Fruit fly (Drosophila melanogaster) S2 (cell line): ENCODE data around the gene CG4004.

Experiments
- CG8478 ChIP-seq: fragments of >200 bp; optimal IDR thresholded peaks from 2 replicates; lab custom pipeline; 2018
- CTCF ChIP-seq, 2 experiments: fragments of >200 bp; optimal IDR thresholded peaks; 2 replicates each; lab custom pipeline; 2018

DNA sequence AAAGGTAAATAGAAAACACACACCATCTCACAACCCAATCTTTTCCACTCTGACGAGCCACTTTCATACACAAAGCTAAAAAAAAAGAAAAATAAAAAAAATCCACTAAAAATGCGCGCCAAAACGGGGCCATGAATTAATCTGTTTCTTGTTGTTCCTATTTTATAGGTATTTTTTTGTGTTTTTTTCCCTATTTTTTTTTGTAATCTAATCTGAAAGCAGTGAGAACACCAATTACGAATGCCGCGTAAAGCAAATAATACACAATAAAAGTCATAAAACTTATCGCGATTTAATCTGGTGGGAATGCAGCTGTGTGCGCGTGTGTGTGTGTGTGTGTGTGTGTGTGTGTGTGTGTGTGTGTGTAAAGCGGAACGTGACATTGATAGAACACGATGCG is 20.7 kb upstream of the CG4004 start:
- TF ChIP-seq CG8478 (no peak), CTCF (optimal IDR thresholded peaks at IDR 0.05; lab: Kevin White, UChicago) (no peak)
